Fruit fly (Drosophila melanogaster): Measurements from ENCODE around the gene mkg-p.

Gene mkg-p

DNA sequence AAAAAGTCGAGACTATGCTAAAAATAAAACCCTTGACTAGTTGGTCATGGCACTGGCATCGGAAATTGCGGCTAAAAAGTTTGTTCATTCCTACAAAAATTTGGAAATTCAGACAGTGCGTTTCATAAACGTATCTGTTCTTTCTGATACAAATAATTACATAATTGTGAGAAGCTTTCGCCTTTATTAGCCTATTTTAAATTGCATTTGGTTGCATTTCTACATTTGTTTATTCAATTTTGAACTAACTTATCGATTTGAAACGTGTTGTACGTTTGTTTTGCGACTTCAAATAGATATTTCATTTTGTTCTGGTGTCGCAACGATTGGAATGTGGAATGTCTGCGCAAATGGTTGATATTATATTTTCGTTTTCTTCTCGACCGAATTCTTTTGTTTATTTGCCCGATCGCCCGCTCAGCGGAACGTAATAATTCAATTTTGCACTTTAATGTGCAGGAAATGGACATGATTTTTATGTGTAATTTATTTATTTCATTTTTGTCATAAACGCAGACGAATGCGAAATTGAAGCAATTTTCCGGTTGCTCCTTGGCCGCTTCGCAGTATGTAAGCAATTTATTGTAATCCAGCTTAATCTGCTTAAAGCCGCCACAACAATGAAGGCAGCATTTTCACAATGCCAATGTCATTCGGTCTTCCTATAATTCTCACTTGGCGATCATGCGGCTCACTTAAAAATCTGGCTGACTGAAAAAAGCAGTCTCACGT lies 41.1 kb upstream of the mkg-p start (continued):
- TF ChIP-seq tin (GFP tag; optimal IDR thresholded peaks at IDR 0.05) (peak; percentile 14), wor (GFP tag; IDR thresholded peaks at IDR 0.05) (no peak), Asciz (GFP tag; optimal IDR thresholded peaks at IDR 0.05) (peak; percentile 36), dpn (GFP tag; optimal IDR thresholded peaks at IDR 0.05) (peak; percentile 51 to 55), vfl (GFP tag; optimal IDR thresholded peaks at IDR 0.05) (no peak), CG1024 (GFP tag; IDR thresholded peaks at IDR 0.05) (no peak), nau (GFP tag; optimal IDR thresholded peaks at IDR 0.05) (no peak), eyg (GFP tag; optimal IDR thresholded peaks at IDR 0.05) (no peak), Med (GFP tag) (peak; percentile 95), mam (GFP tag; optimal IDR thresholded peaks at IDR 0.05) (peak; percentile 60), CG4820 (GFP tag; optimal IDR thresholded peaks at IDR 0.05) (peak; percentile 3), CrebB (tag; optimal IDR thresholded peaks at IDR 0.05) (peak; percentile 22), CG17829 (tag; optimal IDR thresholded peaks at IDR 0.05) (no peak), chn (GFP tag; optimal IDR thresholded peaks at IDR 0.05) (no peak), CG4617 (GFP tag; optimal IDR thresholded peaks at IDR 0.05; ENCODE audit: borderline replicate concordance) (peak; percentile 10), CG12391 (tag; optimal IDR thresholded peaks at IDR 0.05) (peak; percentile 54), CG13775 (GFP tag; optimal IDR thresholded peaks at IDR 0.05) (peak; percentile 13), E2f2 (GFP tag; IDR thresholded peaks at IDR 0.05) (peak; percentile 22; the same call in 1 of the 2 replicates), CG7556 (GFP tag; optimal IDR thresholded peaks at IDR 0.05) (peak; percentile 40), amos (GFP tag; IDR thresholded peaks at IDR 0.05; ENCODE audit: partially characterized antibody) (no peak), cas (GFP tag; IDR thresholded peaks at IDR 0.05) (no peak), CG15514 (GFP tag; optimal IDR thresholded peaks at IDR 0.05) (peak; percentile 29), hbn (GFP tag; IDR thresholded peaks at IDR 0.05; ENCODE audit: partially characterized antibody) (no peak), CG1529 (GFP tag; optimal IDR thresholded peaks at IDR 0.05) (no peak), CG16815 (GFP tag; optimal IDR thresholded peaks at IDR 0.05) (no peak), pnt (GFP tag; optimal IDR thresholded peaks at IDR 0.05) (no peak), Hr3 (GFP tag; optimal IDR thresholded peaks at IDR 0.05) (peak; percentile 6), Atf-2 (GFP tag; optimal IDR thresholded peaks at IDR 0.05) (no peak), CoRest (tag; optimal IDR thresholded peaks at IDR 0.05) (peak; percentile 57), lbe (GFP tag; optimal IDR thresholded peaks at IDR 0.05) (no peak), br (optimal IDR thresholded peaks at IDR 0.05) (no peak), sna (GFP tag; IDR thresholded peaks at IDR 0.05; ENCODE audit: partially characterized antibody) (no peak), aop (GFP tag; IDR thresholded peaks at IDR 0.05) (no peak), pita (GFP tag; optimal IDR thresholded peaks at IDR 0.05) (no peak), Spps (tag; optimal IDR thresholded peaks at IDR 0.05) (no peak), CG11723 (GFP tag; optimal IDR thresholded peaks at IDR 0.05) (no peak), kni (GFP tag; optimal IDR thresholded peaks at IDR 0.05) (no peak), CG8281 (tag; optimal IDR thresholded peaks at IDR 0.05) (no peak), bbx (GFP tag; IDR thresholded peaks at IDR 0.05; ENCODE audit: partially characterized antibody) (no peak), Bdp1 (GFP tag; optimal IDR thresholded peaks at IDR 0.05) (no peak), p53 (GFP tag; optimal IDR thresholded peaks at IDR 0.05) (no peak), CG3281 (GFP tag; optimal IDR thresholded peaks at IDR 0.05) (peak; percentile 69), wek (GFP tag; optimal IDR thresholded peaks at IDR 0.05) (no peak), CG12155 (GFP tag; optimal IDR thresholded peaks at IDR 0.05) (peak; percentile 67), Bteb2 (GFP tag; optimal IDR thresholded peaks at IDR 0.05) (peak; percentile 47), CG4404 (GFP tag; IDR thresholded peaks at IDR 0.05) (no peak), Aef1 (GFP tag; IDR thresholded peaks at IDR 0.05) (no peak; the same call in 2 of the 3 replicates), bsh (GFP tag; optimal IDR thresholded peaks at IDR 0.05) (peak in 1 of 2 experiments; percentile 12), Drgx (GFP tag; IDR thresholded peaks at IDR 0.05) (no peak), Deaf1 (tag; optimal IDR thresholded peaks at IDR 0.05) (peak; percentile 14)

Measured in whole organism, embryonic.